Worm (Caenorhabditis elegans) whole organism, late embryonic: ENCODE results near the gene pbo-6.

Source experiments
- F13H6.1 ChIP-seq: sonication (generic microtip); optimal IDR thresholded peaks from 2 replicates; lab custom pipeline; 2016; ENCODE audit warnings: missing genetic modification characterization, missing compliant biosample characterization
- ceh-30 ChIP-seq: fragments of 150-350 bp; optimal IDR thresholded peaks from 2 replicates; lab custom pipeline; 2014; ENCODE audit warnings: missing biosample characterization, missing genetic modification characterization
- ceh-34 ChIP-seq: sonication (generic microtip); optimal IDR thresholded peaks from 2 replicates; lab custom pipeline; 2016; ENCODE audit warnings: mild to moderate bottlenecking, missing genetic modification characterization, missing compliant biosample characterization
- ceh-9 ChIP-seq: sonication (generic microtip); optimal IDR thresholded peaks from 2 replicates; lab custom pipeline; 2016; ENCODE audit warnings: mild to moderate bottlenecking, missing genetic modification characterization, inconsistent platforms, missing compliant biosample characterization
- eyg-1 ChIP-seq: sonication (generic microtip); optimal IDR thresholded peaks from 2 replicates; lab custom pipeline; 2016; ENCODE audit warnings: missing genotype, missing genetic modification characterization, missing compliant biosample characterization
- fkh-10 ChIP-seq: fragments of 150-350 bp; optimal IDR thresholded peaks from 2 replicates; lab custom pipeline; 2014; ENCODE audit warnings: missing biosample characterization, missing genetic modification reagents, missing genetic modification characterization
- hlh-15 ChIP-seq: sonication (generic microtip); optimal IDR thresholded peaks from 2 replicates; lab custom pipeline; 2016; ENCODE audit warnings: missing genetic modification characterization, missing compliant biosample characterization
- pha-4 ChIP-seq: fragments of 150-350 bp; optimal IDR thresholded peaks from 2 replicates; lab custom pipeline; 2018; ENCODE audit warnings: missing biosample characterization, missing genetic modification reagents, missing genetic modification characterization
- pqm-1 ChIP-seq: sonication (generic microtip); optimal IDR thresholded peaks from 2 replicates; lab custom pipeline; 2016; ENCODE audit warnings: missing genetic modification characterization, missing compliant biosample characterization
- sdc-2 ChIP-seq: sonication (generic microtip); optimal IDR thresholded peaks from 2 replicates; lab custom pipeline; 2016; ENCODE audit warnings: missing genotype, missing genetic modification characterization, missing compliant biosample characterization

DNA sequence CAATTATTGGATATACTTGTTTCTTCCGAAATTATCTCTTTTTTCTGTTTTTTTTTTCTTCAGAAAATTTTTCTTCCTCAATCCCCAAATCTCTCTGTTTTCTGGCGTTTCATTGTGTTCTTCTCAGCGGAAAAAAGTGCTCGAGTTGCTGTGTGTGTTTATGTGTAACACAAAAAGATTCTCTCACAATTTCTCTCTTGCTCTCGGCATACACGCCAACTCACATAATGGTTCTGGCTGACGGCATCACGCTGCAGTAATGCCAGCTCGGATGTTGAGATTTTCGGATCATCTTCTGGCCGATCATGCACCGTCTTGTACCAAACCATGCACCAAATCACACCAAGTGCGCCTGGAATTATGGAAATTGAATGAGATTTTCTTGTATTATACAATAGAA is 33.1 kb downstream of the pbo-6 start:
- TF ChIP-seq ceh-30 (tag; lab: Kevin White, UChicago) (no peak), pha-4 (tag; lab: Kevin White, UChicago) (no peak), ceh-34 (tag; lab: Kevin White, UChicago) (no peak), pqm-1 (tag; lab: Kevin White, UChicago) (no peak), fkh-10 (GFP tag; lab: Kevin White, UChicago) (no peak), hlh-15 (tag; lab: Kevin White, UChicago) (no peak), F13H6.1 (tag; lab: Kevin White, UChicago) (no peak), eyg-1 (tag; lab: Kevin White, UChicago) (no peak), sdc-2 (tag; lab: Kevin White, UChicago) (no peak), ceh-9 (tag; lab: Kevin White, UChicago) (no peak)
